Worm (Caenorhabditis elegans) whole organism, early embryonic: ENCODE data around the gene papl-1.

Experiments used
- B0310.2 ChIP-seq: sonication (generic microtip); optimal IDR thresholded peaks from 2 replicates; lab custom pipeline; 2016; ENCODE audit warnings: mild to moderate bottlenecking, missing genetic modification characterization, missing compliant biosample characterization
- F13C5.2 ChIP-seq: sonication (generic microtip); optimal IDR thresholded peaks from 2 replicates; lab custom pipeline; 2017; ENCODE audit warnings: mild to moderate bottlenecking, missing genetic modification characterization, inconsistent platforms, missing compliant biosample characterization
- aly-1 ChIP-seq: sonication (generic microtip); optimal IDR thresholded peaks from 2 replicates; lab custom pipeline; 2016; ENCODE audit warnings: missing genetic modification characterization, missing compliant biosample characterization
- ama-1 ChIP-seq: fragments of 150-350 bp; optimal IDR thresholded peaks from 2 replicates; lab custom pipeline; 2014
- ceh-13 ChIP-seq: fragments of 200-800 bp; sonication (Bioruptor generic); optimal IDR thresholded peaks from 2 replicates; lab custom pipeline; 2018; ENCODE audit warnings: mild to moderate bottlenecking, missing genetic modification characterization, missing compliant biosample characterization
- ceh-36 ChIP-seq: sonication (generic microtip); optimal IDR thresholded peaks from 2 replicates; lab custom pipeline; 2016; ENCODE audit warnings: missing genetic modification characterization, inconsistent platforms, missing compliant biosample characterization
- ets-7 ChIP-seq: sonication (generic microtip); optimal IDR thresholded peaks from 2 replicates; lab custom pipeline; 2016; ENCODE audit warnings: missing genotype, missing genetic modification characterization, missing compliant biosample characterization
- flt-1 ChIP-seq: fragments of 200-800 bp; sonication (Bioruptor generic); IDR thresholded peaks from 2 replicates; pipeline ENCODE4 v1.3.6; 2022; ENCODE audit warnings: missing genetic modification characterization, missing compliant biosample characterization
- hmbx-1 ChIP-seq: sonication (generic microtip); optimal IDR thresholded peaks from 2 replicates; lab custom pipeline; 2016; ENCODE audit warnings: mild to moderate bottlenecking, missing genetic modification characterization, missing compliant biosample characterization
- hmg-4 ChIP-seq: fragments of 200-800 bp; sonication (Bioruptor generic); optimal IDR thresholded peaks from 2 replicates; lab custom pipeline; 2018; ENCODE audit warnings: mild to moderate bottlenecking, missing genetic modification characterization, missing compliant biosample characterization
- hnd-1 ChIP-seq: sonication (generic microtip); optimal IDR thresholded peaks from 2 replicates; lab custom pipeline; 2016; ENCODE audit warnings: missing genetic modification characterization, missing compliant biosample characterization
- pes-1 ChIP-seq: fragments of 200-800 bp; sonication (Bioruptor generic); IDR thresholded peaks from 2 replicates; pipeline ENCODE4 v1.3.6; 2022; ENCODE audit warnings: missing genetic modification reagents, missing genetic modification characterization, missing compliant biosample characterization
- scrt-1 ChIP-seq: fragments of 200-800 bp; sonication (Bioruptor generic); IDR thresholded peaks from 2 replicates; pipeline ENCODE4 v1.3.6; 2022; ENCODE audit warnings: missing genetic modification characterization, missing compliant biosample characterization
- sea-1 ChIP-seq: fragments of 200-800 bp; sonication (Bioruptor generic); conservative IDR thresholded peaks from 2 replicates; pipeline ENCODE4 v1.3.6; 2022; ENCODE audit warnings: missing genetic modification characterization, missing compliant biosample characterization
- tbx-11 ChIP-seq: fragments of 200-800 bp; sonication (Bioruptor generic); IDR thresholded peaks from 2 replicates; pipeline ENCODE4 v1.3.6; 2022; ENCODE audit warnings: missing genetic modification characterization, missing compliant biosample characterization
- tbx-37 ChIP-seq: fragments of 200-800 bp; sonication (Bioruptor generic); conservative IDR thresholded peaks from 2 replicates; pipeline ENCODE4 v1.3.6; 2022; ENCODE audit warnings: missing genetic modification reagents, missing genetic modification characterization, missing compliant biosample characterization
- tra-4 ChIP-seq: sonication (generic microtip); optimal IDR thresholded peaks from 2 replicates; lab custom pipeline; 2017; ENCODE audit warnings: missing genetic modification characterization, missing compliant biosample characterization

The papl-1 gene

ce11 chrV:12744979-12745378 is 14.6 kb downstream of the papl-1 start, which contains the start of gene C15C8.7:
Gene C15C8.7, minus strand, starts transcription at chrV:12745050.
- TF ChIP-seq ets-7 (tag; lab: Kevin White, UChicago) (no peak), ama-1 (lab: Kevin White, UChicago) (no peak), tbx-11 (GFP tag; lab: Robert Waterston, UW) (no peak), hmbx-1 (tag; lab: Kevin White, UChicago) (no peak), hnd-1 (no peak), pes-1 (no peak), B0310.2 (tag; lab: Kevin White, UChicago) (no peak), F13C5.2 (tag; lab: Kevin White, UChicago) (no peak), aly-1 (tag; lab: Kevin White, UChicago) (no peak), ceh-36 (no peak), tbx-37 (GFP tag; lab: Robert Waterston, UW) (no peak), tra-4 (tag; lab: Kevin White, UChicago) (no peak), scrt-1 (GFP tag; lab: Robert Waterston, UW) (no peak), hmg-4 (no peak)

ce11 chrV:12743778-12744502 is 15.6 kb downstream of the papl-1 start:
- TF ChIP-seq hmg-4 (no peak), hmbx-1 (tag; lab: Kevin White, UChicago) (no peak), pes-1 (no peak), sea-1 (GFP tag; lab: Robert Waterston, UW) (no peak), tbx-11 (GFP tag; lab: Robert Waterston, UW) (no peak), B0310.2 (tag; lab: Kevin White, UChicago) (no peak), F13C5.2 (tag; lab: Kevin White, UChicago) (no peak), hnd-1 (no peak), aly-1 (tag; lab: Kevin White, UChicago) (no peak), flt-1 (GFP tag; lab: Robert Waterston, UW) (no peak), ceh-36 (no peak)

DNA sequence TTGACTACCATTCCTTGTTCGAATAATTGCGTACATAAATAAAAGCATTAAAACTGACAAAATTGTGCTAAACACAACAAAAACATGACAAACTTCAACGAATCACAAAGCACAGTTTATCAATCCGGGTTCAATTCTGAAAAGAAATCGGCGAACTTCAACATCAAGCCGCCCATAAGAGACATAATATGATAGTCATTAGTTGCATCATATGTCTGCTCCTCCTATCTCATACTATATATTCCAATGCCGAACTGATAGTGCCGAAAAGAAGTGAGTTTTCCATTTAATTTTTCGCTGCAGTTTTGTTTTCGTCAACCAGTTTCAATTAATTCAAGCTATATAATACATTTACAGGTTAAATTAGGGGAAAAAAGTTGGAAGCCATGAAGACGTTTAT is 17.9 kb downstream of the papl-1 start, which contains the start of gene hrg-7:
Gene hrg-7, plus strand, starts transcription at position 358 of the 400 bp plus-strand sequence.
- TF ChIP-seq hmg-4, result no peak
- TF ChIP-seq hnd-1, result no peak
- no peak for TF ChIP-seq flt-1 (GFP tag; lab: Robert Waterston, UW)
- TF ChIP-seq scrt-1 (GFP tag; lab: Robert Waterston, UW), result no peak
- no peak for TF ChIP-seq ceh-36
- no peak for TF ChIP-seq aly-1 (tag; lab: Kevin White, UChicago)
- TF ChIP-seq pes-1, result no peak
- no peak for TF ChIP-seq tbx-11 (GFP tag; lab: Robert Waterston, UW)
- TF ChIP-seq tra-4 (tag; lab: Kevin White, UChicago), result no peak
- no peak for TF ChIP-seq ama-1 (lab: Kevin White, UChicago)
- TF ChIP-seq B0310.2 (tag; lab: Kevin White, UChicago), result no peak
- no peak for TF ChIP-seq tbx-37 (GFP tag; lab: Robert Waterston, UW)
- no peak for TF ChIP-seq ceh-13
- TF ChIP-seq ets-7 (tag; lab: Kevin White, UChicago), result no peak
- TF ChIP-seq F13C5.2 (tag; lab: Kevin White, UChicago), result no peak
- no peak for TF ChIP-seq sea-1 (GFP tag; lab: Robert Waterston, UW)

DNA sequence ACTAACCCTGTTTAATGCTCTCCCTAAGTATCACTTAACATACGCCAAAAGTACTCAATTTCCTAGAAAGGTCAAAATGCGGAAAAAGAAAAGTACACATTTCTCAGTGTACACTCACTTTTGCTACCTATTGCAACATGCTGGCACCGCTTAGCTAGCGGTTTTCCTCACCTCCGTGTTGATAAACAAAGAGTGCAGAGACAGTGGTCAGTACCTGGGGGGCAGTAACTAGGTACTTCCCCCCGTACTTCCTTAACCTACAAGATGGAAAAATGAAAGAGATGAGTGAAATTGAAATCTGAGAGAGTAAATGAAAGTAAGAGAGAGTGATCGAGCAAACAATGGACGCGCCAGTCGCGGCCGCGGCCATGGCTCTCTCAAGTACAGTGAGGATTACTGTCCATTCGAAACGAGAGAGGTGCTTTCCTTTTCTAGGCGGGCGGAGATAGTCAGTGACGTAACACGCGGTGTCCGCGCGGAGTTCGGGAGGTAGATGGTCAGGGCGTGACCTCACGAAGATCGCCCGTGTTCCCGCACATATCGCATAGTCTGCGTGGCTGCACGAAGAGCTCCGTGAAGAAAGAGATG is 23.3 kb downstream of the papl-1 start, which contains the start of gene cky-1:
Gene cky-1, plus strand, starts transcription at position 538 of the 588 bp plus-strand sequence.
- TF ChIP-seq F13C5.2 (tag; lab: Kevin White, UChicago) (no peak), hmg-4 (no peak), sea-1 (GFP tag; lab: Robert Waterston, UW) (no peak), ceh-13 (no peak), tbx-37 (GFP tag; lab: Robert Waterston, UW) (no peak), pes-1 (no peak), ama-1 (lab: Kevin White, UChicago) (no peak), hmbx-1 (tag; lab: Kevin White, UChicago) (no peak), aly-1 (tag; lab: Kevin White, UChicago) (no peak), tra-4 (tag; lab: Kevin White, UChicago) (no peak), scrt-1 (GFP tag; lab: Robert Waterston, UW) (no peak), ceh-36 (no peak)

DNA sequence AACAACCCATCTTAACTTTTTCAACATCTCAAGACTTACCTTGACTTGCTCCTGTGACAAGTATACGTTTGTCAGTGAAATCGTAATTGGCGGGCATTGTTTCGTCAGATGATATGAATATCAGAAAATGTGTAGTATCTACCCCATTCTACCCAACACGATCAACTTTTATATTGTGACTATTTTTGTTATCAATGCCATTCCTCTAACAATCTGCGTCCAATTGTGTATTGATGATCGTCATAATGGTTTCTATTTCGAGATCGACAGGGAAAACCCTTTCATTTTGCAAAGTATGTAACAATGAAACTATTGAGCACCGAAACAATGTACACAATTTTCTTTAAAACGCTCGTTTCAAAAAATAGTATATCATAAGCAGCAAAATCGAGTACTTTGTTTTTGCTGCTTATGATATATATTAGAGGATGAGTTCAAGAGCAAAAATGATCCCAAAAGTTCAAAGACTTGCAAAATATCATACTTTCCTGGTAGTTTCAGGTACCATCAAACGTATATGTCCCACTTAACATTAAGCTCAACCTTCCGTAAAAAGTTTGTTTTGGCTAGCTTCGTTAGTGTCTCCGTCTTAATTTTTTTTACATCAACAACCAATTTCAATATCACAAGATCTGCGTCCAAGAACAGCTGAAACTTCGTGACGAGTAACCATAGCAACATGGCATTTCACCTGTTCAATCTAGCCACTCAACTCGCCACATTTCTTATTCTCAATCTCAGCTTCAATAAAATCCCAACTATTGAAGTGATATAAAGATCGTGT is 25.9 kb downstream of the papl-1 start, which contains the start of the genes dhs-21 and xbx-9:
Gene dhs-21, minus strand, starts transcription at position 181 of the 784 bp plus-strand sequence.
Gene xbx-9, plus strand, starts transcription at position 734 of the 784 bp plus-strand sequence.
- no peak for TF ChIP-seq ceh-13
- no peak for TF ChIP-seq tbx-11 (GFP tag; lab: Robert Waterston, UW)

DNA sequence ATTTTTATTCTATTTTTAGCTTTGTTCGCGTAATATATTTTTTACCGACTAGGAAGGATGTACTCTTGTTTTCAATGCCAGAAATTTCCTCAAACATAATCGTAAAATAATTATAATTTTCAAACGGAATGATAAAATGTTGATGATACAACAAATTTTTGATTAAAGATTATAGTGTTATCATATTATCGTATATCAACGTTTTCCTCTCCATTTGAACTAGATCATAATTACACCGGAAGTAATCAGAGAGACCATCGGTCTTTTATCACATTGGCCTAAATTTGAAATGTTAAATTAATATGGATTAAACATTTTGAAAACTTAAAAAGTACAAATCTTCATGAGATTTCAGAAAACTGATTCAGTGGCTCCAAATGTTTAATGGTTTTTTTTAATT is 26.8 kb downstream of the papl-1 start:
- TF ChIP-seq ceh-36 (no peak), tbx-37 (GFP tag; lab: Robert Waterston, UW) (no peak), flt-1 (GFP tag; lab: Robert Waterston, UW) (no peak), tra-4 (tag; lab: Kevin White, UChicago) (no peak), hmg-4 (no peak), F13C5.2 (tag; lab: Kevin White, UChicago) (no peak), pes-1 (no peak), hmbx-1 (tag; lab: Kevin White, UChicago) (no peak), ama-1 (lab: Kevin White, UChicago) (no peak), scrt-1 (GFP tag; lab: Robert Waterston, UW) (no peak), B0310.2 (tag; lab: Kevin White, UChicago) (no peak), ets-7 (tag; lab: Kevin White, UChicago) (no peak), aly-1 (tag; lab: Kevin White, UChicago) (no peak), hnd-1 (no peak), ceh-13 (no peak), sea-1 (GFP tag; lab: Robert Waterston, UW) (no peak), tbx-11 (GFP tag; lab: Robert Waterston, UW) (no peak)
